Fruit fly (Drosophila melanogaster): ENCODE results near the gene CG34448.
A peak's percentile ranks its signal among the peaks of the same experiment; 100 is the strongest.

CG34448 gene

DNA sequence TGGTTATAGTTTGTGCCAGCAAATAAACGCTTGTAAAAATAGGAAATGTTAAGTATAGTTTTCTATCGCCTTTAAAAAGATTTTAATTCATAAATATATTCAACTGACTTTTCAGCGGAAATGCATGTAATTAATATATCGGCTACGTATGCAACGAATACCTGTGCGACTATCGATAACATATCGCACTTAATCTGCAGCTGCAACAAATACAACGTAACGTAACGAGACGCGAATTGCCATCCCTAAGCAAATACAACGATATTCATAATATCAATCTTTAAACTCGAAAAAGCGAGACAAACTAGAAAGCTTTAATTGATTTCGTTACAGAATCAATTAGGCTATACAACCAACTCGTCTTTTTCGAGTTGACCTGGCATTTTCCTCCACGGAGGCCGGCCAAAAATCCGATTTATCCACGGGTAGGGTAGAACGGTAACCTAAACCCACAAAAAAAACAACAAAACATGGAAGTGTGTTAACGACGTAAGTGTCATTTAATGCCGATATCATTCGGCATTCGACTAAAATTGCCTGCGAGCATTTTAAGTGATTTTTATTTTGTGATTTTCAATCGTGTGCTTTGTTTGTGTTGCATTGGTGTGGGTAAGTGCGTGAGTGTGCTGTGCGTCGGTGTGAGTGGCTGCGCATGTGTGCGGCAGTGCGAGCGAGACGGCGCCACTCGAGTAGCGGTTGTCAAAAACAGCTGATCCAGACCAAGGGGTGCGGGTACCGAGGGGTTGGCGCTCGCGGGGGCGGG lies 41.9 kb downstream of the CG34448 start, which contains the start of gene Atxn7 (continued):
- TF ChIP-seq E2f1 (GFP tag; IDR thresholded peaks at IDR 0.05) (peak; percentile 36; the same call in 1 of the 2 replicates), cg (GFP tag; optimal IDR thresholded peaks at IDR 0.05) (peak; percentile 99), phol (tag; optimal IDR thresholded peaks at IDR 0.05) (peak; percentile 68), dimm (GFP tag; IDR thresholded peaks at IDR 0.05) (no peak), Dref (GFP tag; IDR thresholded peaks at IDR 0.05) (peak; percentile 87), CG9817 (tag; optimal IDR thresholded peaks at IDR 0.05) (peak; percentile 65), H15 (GFP tag; IDR thresholded peaks at IDR 0.05) (peak; percentile 11; the same call in 1 of the 3 replicates), ken (GFP tag; IDR thresholded peaks at IDR 0.05) (peak; percentile 62; the same call in 2 of the 3 replicates), Hand (GFP tag; optimal IDR thresholded peaks at IDR 0.05) (no peak), CG1792 (GFP tag; optimal IDR thresholded peaks at IDR 0.05) (peak; percentile 64), stwl (tag; optimal IDR thresholded peaks at IDR 0.05) (peak; percentile 97), CG7556 (GFP tag; optimal IDR thresholded peaks at IDR 0.05) (peak; percentile 53), HHEX (GFP tag; optimal IDR thresholded peaks at IDR 0.05) (peak; percentile 38), CG32767 (GFP tag; IDR thresholded peaks at IDR 0.05) (0 out of 2 replicates have a peak, but pooled peaks have one; percentile 25), sna (GFP tag; IDR thresholded peaks at IDR 0.05; ENCODE audit: partially characterized antibody) (peak; percentile 82), Usf (GFP tag; optimal IDR thresholded peaks at IDR 0.05) (peak; percentile 20), exex (tag; optimal IDR thresholded peaks at IDR 0.05) (peak; percentile 53), GATAe (GFP tag; conservative IDR thresholded peaks at IDR 0.05) (no peak), p53 (GFP tag; optimal IDR thresholded peaks at IDR 0.05) (peak; percentile 61), PHDP (tag; optimal IDR thresholded peaks at IDR 0.05) (peak; percentile 79), twi (tag; optimal IDR thresholded peaks at IDR 0.05) (peak; percentile 34), ro (GFP tag; IDR thresholded peaks at IDR 0.05) (no peak), CG34422 (GFP tag; IDR thresholded peaks at IDR 0.05) (peak; percentile 94), CG15601 (tag; optimal IDR thresholded peaks at IDR 0.05) (peak; percentile 76), Lhr (GFP tag; optimal IDR thresholded peaks at IDR 0.05) (peak; percentile 69), hb (GFP tag; IDR thresholded peaks at IDR 0.05; ENCODE audit: partially characterized antibody) (peak; percentile 87), Pdp1 (GFP tag; optimal IDR thresholded peaks at IDR 0.05) (peak; percentile 24 to 89), dmrt11E (tag; optimal IDR thresholded peaks at IDR 0.05) (peak; percentile 72), CG12769 (tag; optimal IDR thresholded peaks at IDR 0.05) (peak; percentile 28), ERR (GFP tag; optimal IDR thresholded peaks at IDR 0.05) (peak; percentile 16), tgo (GFP tag; IDR thresholded peaks at IDR 0.05) (peak; percentile 28; the same call in 1 of the 3 replicates), Sin3A (optimal IDR thresholded peaks at IDR 0.05) (peak; percentile 34), trem (tag; optimal IDR thresholded peaks at IDR 0.05) (peak; percentile 77), luna (GFP tag; optimal IDR thresholded peaks at IDR 0.05) (no peak), CG17802 (tag; optimal IDR thresholded peaks at IDR 0.05) (peak; percentile 17), Mad (GFP tag; optimal IDR thresholded peaks at IDR 0.05) (peak; percentile 73), pho (GFP tag; optimal IDR thresholded peaks at IDR 0.05) (peak; percentile 57), zf30C (GFP tag; optimal IDR thresholded peaks at IDR 0.05) (peak; percentile 27), CG5245 (GFP tag; optimal IDR thresholded peaks at IDR 0.05) (peak; percentile 26), ewg (GFP tag; optimal IDR thresholded peaks at IDR 0.05) (peak; percentile 97), CG4328 (GFP tag; optimal IDR thresholded peaks at IDR 0.05) (peak; percentile 66), gro (GFP tag; optimal IDR thresholded peaks at IDR 0.05) (peak; percentile 78), CG4820 (GFP tag; optimal IDR thresholded peaks at IDR 0.05) (peak; percentile 46), CG9609 (GFP tag; optimal IDR thresholded peaks at IDR 0.05) (peak; percentile 42), CG9437 (GFP tag; optimal IDR thresholded peaks at IDR 0.05) (peak; percentile 100), HLHmδ (GFP tag; optimal IDR thresholded peaks at IDR 0.05) (peak; percentile 79), Dip3 (GFP tag; optimal IDR thresholded peaks at IDR 0.05) (no peak), mld (GFP tag; IDR thresholded peaks at IDR 0.05; ENCODE audit: partially characterized antibody) (peak; percentile 79; the same call in 2 of the 3 replicates)
